Fruit fly (Drosophila melanogaster) whole organism, embryonic: ENCODE results near the gene mad2.

Experiments
- CG10209 ChIP-seq: fragments of 200-800 bp; sonication (Bioruptor generic); optimal IDR thresholded peaks from 3 replicates; lab custom pipeline; 2017; ENCODE audit warnings: missing biosample characterization, mild to moderate bottlenecking, missing genetic modification characterization, missing genetic modification reagents
- CG10462 ChIP-seq: fragments of 200-800 bp; sonication (Bioruptor generic); optimal IDR thresholded peaks from 2 replicates; lab custom pipeline; 2016; ENCODE audit warnings: missing biosample characterization, missing genetic modification characterization
- CG10543 ChIP-seq: fragments of 200-800 bp; sonication (Bioruptor generic); optimal IDR thresholded peaks from 3 replicates; lab custom pipeline; 2017; ENCODE audit warnings: missing biosample characterization, mild to moderate bottlenecking, missing genetic modification characterization, moderate library complexity
- CG13624 ChIP-seq: fragments of 200-800 bp; sonication (Bioruptor generic); optimal IDR thresholded peaks from 2 replicates; lab custom pipeline; 2016; ENCODE audit warnings: missing biosample characterization, missing genetic modification characterization
- CG15514 ChIP-seq: fragments of 200-800 bp; sonication (Bioruptor generic); optimal IDR thresholded peaks from 3 replicates; lab custom pipeline; 2017; ENCODE audit warnings: missing biosample characterization, missing genetic modification characterization, mild to moderate bottlenecking, moderate library complexity, missing genetic modification reagents
- CG18011 ChIP-seq: fragments of 200-800 bp; sonication (Bioruptor generic); optimal IDR thresholded peaks from 2 replicates; lab custom pipeline; 2017; ENCODE audit warnings: missing biosample characterization, missing genetic modification characterization, mild to moderate bottlenecking, moderate library complexity, missing genotype
- CG32532 ChIP-seq: fragments of 200-800 bp; sonication (Bioruptor generic); IDR thresholded peaks from 2 replicates; pipeline ENCODE4 v1.3.6; 2022; ENCODE audit warnings: missing biosample characterization, missing genetic modification characterization
- CG33557 ChIP-seq: fragments of 200-800 bp; sonication (Bioruptor generic); optimal IDR thresholded peaks from 2 replicates; lab custom pipeline; 2019; ENCODE audit warnings: missing biosample characterization, mild to moderate bottlenecking, missing genetic modification characterization, moderate library complexity
- CG6272 ChIP-seq: fragments of 200-800 bp; sonication (Bioruptor generic); IDR thresholded peaks from 2 replicates; pipeline ENCODE4 v1.3.6; 2022; ENCODE audit warnings: missing biosample characterization, missing genetic modification characterization
- CG8290 ChIP-seq, 3 experiments: fragments of 200-800 bp; sonication (Bioruptor generic); optimal IDR thresholded peaks; 2 replicates each; lab custom pipeline; 2016 to 2019; ENCODE audit warnings: missing biosample characterization in 3 of 3, missing genetic modification characterization in 3 of 3, mild to moderate bottlenecking in 2 of 3, moderate library complexity in 1 of 3
- CG9215 ChIP-seq: fragments of 200-800 bp; sonication (Bioruptor generic); IDR thresholded peaks from 2 replicates; pipeline ENCODE4 v1.3.6; 2022; ENCODE audit warnings: missing biosample characterization, missing genetic modification characterization
- Lhr ChIP-seq: fragments of 200-800 bp; sonication (Bioruptor generic); optimal IDR thresholded peaks from 3 replicates; lab custom pipeline; 2017; ENCODE audit warnings: mild to moderate bottlenecking, missing biosample characterization, missing genetic modification reagents, missing genetic modification characterization
- Max ChIP-seq: fragments of 200-800 bp; sonication (Bioruptor generic); optimal IDR thresholded peaks from 2 replicates; lab custom pipeline; 2016; ENCODE audit warnings: missing biosample characterization, mild to moderate bottlenecking, missing genetic modification characterization
- Med ChIP-seq: fragments of 200-800 bp; sonication (Bioruptor generic); peaks from one replicate; lab custom pipeline; 2016; ENCODE audit warnings: missing biosample characterization, missing genetic modification characterization, mild to moderate bottlenecking, inconsistent platforms, moderate library complexity
- Nf-YC ChIP-seq: fragments of 200-800 bp; optimal IDR thresholded peaks from 3 replicates; lab custom pipeline; 2019; ENCODE audit warnings: missing biosample characterization, mild to moderate bottlenecking, missing genetic modification characterization, moderate library complexity
- Sry-β ChIP-seq: fragments of 200-800 bp; sonication (Bioruptor generic); optimal IDR thresholded peaks from 2 replicates; lab custom pipeline; 2018; ENCODE audit warnings: missing biosample characterization, mild to moderate bottlenecking, missing genetic modification characterization, moderate library complexity
- Taf1 ChIP-seq: fragments of 200-800 bp; sonication (Bioruptor generic); IDR thresholded peaks from 2 replicates; pipeline ENCODE4 v1.3.6; 2022; ENCODE audit warnings: missing biosample characterization, missing genetic modification characterization
- YL-1 ChIP-seq: fragments of 200-800 bp; sonication (Bioruptor generic); optimal IDR thresholded peaks from 3 replicates; lab custom pipeline; 2017; ENCODE audit warnings: missing biosample characterization, mild to moderate bottlenecking, missing genetic modification characterization
- amos ChIP-seq: fragments of 200-800 bp; sonication (Bioruptor generic); IDR thresholded peaks from 2 replicates; pipeline ENCODE4 v1.3.6; 2022; ENCODE audit warnings: missing biosample characterization, missing genetic modification characterization; ENCODE audit not compliant: partially characterized antibody
- bigmax ChIP-seq: fragments of 200-800 bp; sonication (Bioruptor generic); optimal IDR thresholded peaks from 2 replicates; lab custom pipeline; 2018; ENCODE audit warnings: missing biosample characterization, mild to moderate bottlenecking, missing genetic modification characterization
- cg ChIP-seq: fragments of 200-800 bp; sonication (Bioruptor generic); optimal IDR thresholded peaks from 3 replicates; lab custom pipeline; 2019; ENCODE audit warnings: missing biosample characterization, mild to moderate bottlenecking, missing genetic modification characterization, moderate library complexity
- chinmo ChIP-seq: fragments of 200-800 bp; sonication (Bioruptor generic); IDR thresholded peaks from 4 replicates; pipeline ENCODE4 v1.3.6; 2022; ENCODE audit warnings: missing biosample characterization, missing genetic modification characterization; ENCODE audit not compliant: partially characterized antibody
- croc ChIP-seq: fragments of 200-800 bp; sonication (Bioruptor generic); conservative IDR thresholded peaks from 3 replicates; pipeline ENCODE4 v1.3.6; 2022; ENCODE audit warnings: missing biosample characterization, missing genetic modification characterization
- crp ChIP-seq, 2 experiments: fragments of 200-800 bp; sonication (Bioruptor generic); optimal IDR thresholded peaks; 2 replicates in 1 of 2; 3 replicates in 1 of 2; lab custom pipeline; 2017; ENCODE audit warnings: missing biosample characterization in 2 of 2, missing genetic modification characterization in 2 of 2, mild to moderate bottlenecking in 1 of 2, moderate library complexity in 1 of 2
- danr ChIP-seq: fragments of 200-800 bp; sonication (Bioruptor generic); IDR thresholded peaks from 2 replicates; pipeline ENCODE4 v1.3.6; 2022; ENCODE audit warnings: missing biosample characterization, missing genetic modification characterization
- gro ChIP-seq: fragments of 200-800 bp; sonication (Bioruptor generic); optimal IDR thresholded peaks from 2 replicates; lab custom pipeline; 2016; ENCODE audit warnings: missing biosample characterization, missing genetic modification characterization
- lilli ChIP-seq: fragments of 200-800 bp; sonication (Bioruptor generic); optimal IDR thresholded peaks from 3 replicates; lab custom pipeline; 2016; ENCODE audit warnings: missing biosample characterization, missing genetic modification characterization
- lov ChIP-seq, 2 experiments: fragments of 200-800 bp in 1 of 2; fragments of >200 bp in 1 of 2; sonication (Bioruptor generic) in 1 of 2; IDR thresholded peaks in 1 of 2; optimal IDR thresholded peaks in 1 of 2; 2 replicates in 1 of 2; 3 replicates in 1 of 2; pipeline versions ENCODE4 v1.3.6 to Lab custom; 2017 to 2022; ENCODE audit warnings: missing biosample characterization in 1 of 2, missing genetic modification characterization in 1 of 2
- nerfin-2 ChIP-seq: fragments of 200-800 bp; sonication (Bioruptor generic); IDR thresholded peaks from 2 replicates; pipeline ENCODE4 v1.3.6; 2022; ENCODE audit warnings: missing biosample characterization, missing genetic modification characterization; ENCODE audit not compliant: partially characterized antibody
- org-1 ChIP-seq: fragments of 200-800 bp; sonication (Bioruptor generic); optimal IDR thresholded peaks from 2 replicates; lab custom pipeline; 2017; ENCODE audit warnings: missing biosample characterization, missing genetic modification characterization
- pan ChIP-seq, 4 experiments: fragments of >200 bp in 3 of 4; fragments of 200-800 bp in 1 of 4; sonication (Bioruptor generic) in 1 of 4; optimal IDR thresholded peaks in 3 of 4; IDR thresholded peaks in 1 of 4; 2 replicates each; pipeline versions ENCODE4 v1.3.6 to Lab custom; 2017 to 2022; ENCODE audit warnings: missing biosample characterization in 2 of 4, missing genetic modification characterization in 2 of 4, mixed read lengths in 1 of 4
- scrt ChIP-seq: fragments of 200-800 bp; sonication (Bioruptor generic); optimal IDR thresholded peaks from 2 replicates; lab custom pipeline; 2018; ENCODE audit warnings: missing biosample characterization, mild to moderate bottlenecking, missing genetic modification characterization, moderate library complexity
- vnd ChIP-seq: fragments of 200-800 bp; sonication (Bioruptor generic); IDR thresholded peaks from 3 replicates; pipeline ENCODE4 v1.3.6; 2022; ENCODE audit warnings: missing biosample characterization, missing genetic modification characterization; ENCODE audit not compliant: partially characterized antibody
- vvl ChIP-seq: fragments of 200-800 bp; sonication (Bioruptor generic); IDR thresholded peaks from 2 replicates; pipeline ENCODE4 v1.3.6; 2022; ENCODE audit warnings: missing biosample characterization, missing genetic modification characterization
- z ChIP-seq: fragments of 200-800 bp; sonication (Bioruptor generic); IDR thresholded peaks from 3 replicates; pipeline ENCODE4 v1.3.6; 2022; ENCODE audit warnings: missing biosample characterization, missing genetic modification characterization

The mad2 gene

dm6 chr3L:5810633-5811341 lies 2.1 kb downstream of the mad2 start, which contains the start of the genes S6k and kri (continued):
- TF ChIP-seq Med (GFP tag; lab: Kevin White, UChicago) (peak; percentile 78), Sry-β (GFP tag; lab: Kevin White, UChicago) (no peak), Taf1 (GFP tag; lab: Robert Waterston, UW) (no peak), chinmo (GFP tag; lab: Robert Waterston, UW) (peak; percentile 92; the same call in 2 of the 4 replicates), pan (optimal IDR thresholded peaks at IDR 0.05; lab: Kevin White, UChicago) (no peak), pan (GFP tag; optimal IDR thresholded peaks at IDR 0.05 in 1 of 2, IDR thresholded peaks at IDR 0.05 in 1 of 2) (peak in 1 of 2 experiments; percentile 26), Nf-YC (tag; lab: Kevin White, UChicago) (peak; percentile 36), org-1 (GFP tag; lab: Kevin White, UChicago) (no peak), CG32532 (GFP tag; lab: Robert Waterston, UW) (peak; percentile 42), lilli (peak; percentile 7), CG6272 (no peak), z (GFP tag; lab: Robert Waterston, UW) (0 out of 3 replicates have a peak, but pooled peaks have one; percentile 37), CG33557 (GFP tag; lab: Kevin White, UChicago) (no peak), CG10209 (GFP tag; lab: Kevin White, UChicago) (peak; percentile 25), lov (optimal IDR thresholded peaks at IDR 0.05; lab: Kevin White, UChicago) (no peak), lov (GFP tag; IDR thresholded peaks at IDR 0.05; lab: Robert Waterston, UW) (0 out of 3 replicates have a peak, but pooled peaks have one; percentile 40), Max (GFP tag; lab: Kevin White, UChicago) (peak; percentile 94), CG18011 (GFP tag; lab: Kevin White, UChicago) (no peak), CG10462 (GFP tag; lab: Kevin White, UChicago) (no peak), CG13624 (GFP tag; lab: Kevin White, UChicago) (peak; percentile 32), CG10543 (GFP tag; lab: Kevin White, UChicago) (peak; percentile 80), danr (GFP tag; lab: Robert Waterston, UW) (no peak), scrt (GFP tag; lab: Kevin White, UChicago) (peak; percentile 55), vnd (GFP tag; lab: Robert Waterston, UW) (0 out of 3 replicates have a peak, but pooled peaks have one; percentile 37), cg (GFP tag; lab: Kevin White, UChicago) (peak; percentile 93), nerfin-2 (GFP tag; lab: Robert Waterston, UW) (0 out of 2 replicates have a peak, but pooled peaks have one; percentile 10), croc (no peak), bigmax (GFP tag; lab: Kevin White, UChicago) (peak; percentile 46), amos (peak; percentile 48), gro (peak; percentile 30), YL-1 (GFP tag; lab: Kevin White, UChicago) (peak; percentile 98), vvl (GFP tag; lab: Robert Waterston, UW) (peak; percentile 44; the same call in 1 of the 2 replicates), CG8290 (GFP tag; optimal IDR thresholded peaks at IDR 0.05; lab: Kevin White, UChicago) (peak; percentile 10), CG8290 (tag; optimal IDR thresholded peaks at IDR 0.05; lab: Kevin White, UChicago) (peak in 1 of 2 experiments; percentile 67), Lhr (GFP tag; lab: Kevin White, UChicago) (peak; percentile 40), CG15514 (GFP tag; lab: Kevin White, UChicago) (peak; percentile 45), CG9215 (peak; percentile 100), crp (GFP tag; optimal IDR thresholded peaks at IDR 0.05; lab: Kevin White, UChicago) (peak in 1 of 2 experiments; percentile 29)
